Fruit fly (Drosophila melanogaster): ENCODE results near the gene SamDC.

DNA sequence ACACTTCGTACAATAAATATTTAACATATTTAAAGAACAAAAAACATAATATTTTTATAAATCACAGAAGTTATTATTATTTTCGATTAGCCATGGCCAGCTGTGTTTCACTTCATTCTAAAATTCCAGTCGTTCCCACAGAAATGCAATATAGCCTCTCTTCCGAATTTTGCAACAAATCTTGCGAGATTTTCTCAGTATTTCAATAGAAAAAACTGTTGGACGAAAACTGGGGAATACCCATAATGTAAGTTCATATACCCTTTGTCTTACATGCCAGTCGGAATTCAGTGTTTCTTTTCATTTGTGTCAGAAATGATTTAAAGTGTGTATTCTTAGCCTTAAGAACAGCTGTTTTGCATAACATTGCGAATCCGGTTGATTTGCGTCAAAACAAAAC, 17.3 kb downstream of the SamDC start, which contains the start of the genes CtsL4 and ClpP:
- TF ChIP-seq CG8478 (optimal IDR thresholded peaks at IDR 0.05) (no peak), EcR (GFP tag; optimal IDR thresholded peaks at IDR 0.05) (no peak), Dll (optimal IDR thresholded peaks at IDR 0.05) (no peak), pan (optimal IDR thresholded peaks at IDR 0.05) (no peak)

All from whole organism.